Worm (Caenorhabditis elegans) whole organism, L3 larva: ENCODE results near the gene T23F11.11.

ENCODE experiments used
- ZK546.5 ChIP-seq: sonication (generic microtip); optimal IDR thresholded peaks from 2 replicates; lab custom pipeline; 2017; ENCODE audit warnings: missing biosample characterization, missing genetic modification characterization
- aly-2 ChIP-seq: fragments of 150-350 bp; optimal IDR thresholded peaks from 2 replicates; lab custom pipeline; 2014; ENCODE audit warnings: missing biosample characterization, missing genetic modification characterization
- ceh-16 ChIP-seq: sonication (generic microtip); optimal IDR thresholded peaks from 2 replicates; lab custom pipeline; 2017; ENCODE audit warnings: missing biosample characterization, missing genetic modification characterization
- ceh-28 ChIP-seq: fragments of 150-350 bp; optimal IDR thresholded peaks from 2 replicates; lab custom pipeline; 2014; ENCODE audit warnings: missing biosample characterization, missing genetic modification reagents, missing genetic modification characterization
- ceh-82 ChIP-seq: fragments of 150-350 bp; optimal IDR thresholded peaks from 2 replicates; lab custom pipeline; 2014; ENCODE audit warnings: missing biosample characterization, missing genetic modification characterization
- ceh-9 ChIP-seq: sonication (generic microtip); optimal IDR thresholded peaks from 2 replicates; lab custom pipeline; 2018; ENCODE audit warnings: missing biosample characterization, missing genetic modification characterization
- daf-12 ChIP-seq: fragments of 150-350 bp; optimal IDR thresholded peaks from 2 replicates; lab custom pipeline; 2014; ENCODE audit warnings: missing biosample characterization, missing genetic modification reagents, missing genetic modification characterization
- egl-27 ChIP-seq: sonication (generic microtip); optimal IDR thresholded peaks from 4 replicates; lab custom pipeline; 2017; ENCODE audit warnings: missing biosample characterization, missing genetic modification reagents, missing genetic modification characterization
- egl-5 ChIP-seq: fragments of 150-350 bp; optimal IDR thresholded peaks from 2 replicates; lab custom pipeline; 2017; ENCODE audit warnings: missing biosample characterization, missing genetic modification reagents, missing genetic modification characterization, inconsistent platforms
- elt-2 ChIP-seq: sonication (generic microtip); optimal IDR thresholded peaks from 2 replicates; lab custom pipeline; 2016; ENCODE audit warnings: missing genetic modification reagents, mild to moderate bottlenecking, missing genetic modification characterization, missing compliant biosample characterization
- elt-3 ChIP-seq, 3 experiments: fragments of 150-350 bp in 1 of 3; sonication (generic microtip) in 2 of 3; optimal IDR thresholded peaks; 2 replicates in 2 of 3; 4 replicates in 1 of 3; lab custom pipeline; 2014 to 2017; ENCODE audit warnings: missing biosample characterization in 3 of 3, missing genetic modification characterization in 3 of 3
- eor-1 ChIP-seq, 2 experiments: fragments of 150-350 bp; optimal IDR thresholded peaks; 2 replicates each; lab custom pipeline; 2014 to 2018; ENCODE audit warnings: missing biosample characterization in 2 of 2, missing genetic modification characterization in 2 of 2
- fkh-10 ChIP-seq: sonication (generic microtip); optimal IDR thresholded peaks from 2 replicates; lab custom pipeline; 2017; ENCODE audit warnings: missing biosample characterization, missing genetic modification reagents, missing genetic modification characterization
- fos-1 ChIP-seq: fragments of 150-350 bp; optimal IDR thresholded peaks from 2 replicates; lab custom pipeline; 2014; ENCODE audit warnings: missing biosample characterization, missing genetic modification characterization
- hmg-11 ChIP-seq: sonication (generic microtip); optimal IDR thresholded peaks from 2 replicates; lab custom pipeline; 2016; ENCODE audit warnings: missing genetic modification characterization, missing compliant biosample characterization
- jun-1 ChIP-seq: fragments of 150-350 bp; optimal IDR thresholded peaks from 2 replicates; lab custom pipeline; 2014; ENCODE audit warnings: missing biosample characterization, missing genetic modification reagents, missing genetic modification characterization
- lin-15B ChIP-seq: fragments of 150-350 bp; optimal IDR thresholded peaks from 2 replicates; lab custom pipeline; 2014; ENCODE audit warnings: missing biosample characterization, missing genetic modification characterization
- lin-39 ChIP-seq: fragments of 150-350 bp; optimal IDR thresholded peaks from 2 replicates; lab custom pipeline; 2018; ENCODE audit warnings: missing biosample characterization, missing genetic modification reagents, missing genetic modification characterization
- lsy-12 ChIP-seq: sonication (generic microtip); optimal IDR thresholded peaks from 2 replicates; lab custom pipeline; 2016; ENCODE audit warnings: mild to moderate bottlenecking, missing genetic modification characterization, missing compliant biosample characterization
- mml-1 ChIP-seq: fragments of 150-350 bp; sonication (generic microtip); optimal IDR thresholded peaks from 3 replicates; lab custom pipeline; 2014; ENCODE audit warnings: missing biosample characterization, missing genetic modification characterization
- nfya-1 ChIP-seq: sonication (generic microtip); optimal IDR thresholded peaks from 2 replicates; lab custom pipeline; 2017; ENCODE audit warnings: missing genetic modification characterization, mild to moderate bottlenecking, missing compliant biosample characterization, antibody characterized with exemption, moderate library complexity; ENCODE audit not compliant: insufficient read depth
- nhr-11 ChIP-seq: fragments of 150-350 bp; optimal IDR thresholded peaks from 2 replicates; lab custom pipeline; 2014; ENCODE audit warnings: missing biosample characterization, missing genetic modification characterization
- nhr-12 ChIP-seq: fragments of 150-350 bp; optimal IDR thresholded peaks from 2 replicates; lab custom pipeline; 2014; ENCODE audit warnings: missing biosample characterization, missing genetic modification characterization
- nhr-23 ChIP-seq: fragments of 150-350 bp; optimal IDR thresholded peaks from 2 replicates; lab custom pipeline; 2014; ENCODE audit warnings: missing biosample characterization, missing genetic modification reagents, missing genetic modification characterization
- nhr-237 ChIP-seq: fragments of 150-350 bp; optimal IDR thresholded peaks from 2 replicates; lab custom pipeline; 2014; ENCODE audit warnings: missing biosample characterization, missing genetic modification characterization
- nhr-25 ChIP-seq: sonication (generic microtip); optimal IDR thresholded peaks from 2 replicates; lab custom pipeline; 2017; ENCODE audit warnings: missing biosample characterization, missing genetic modification characterization
- nhr-43 ChIP-seq: sonication (generic microtip); optimal IDR thresholded peaks from 2 replicates; lab custom pipeline; 2016; ENCODE audit warnings: mild to moderate bottlenecking, missing genetic modification characterization, missing compliant biosample characterization; ENCODE audit not compliant: poor library complexity, severe bottlenecking
- nhr-67 ChIP-seq: fragments of 150-350 bp; optimal IDR thresholded peaks from 2 replicates; lab custom pipeline; 2014; ENCODE audit warnings: missing biosample characterization, missing genetic modification characterization
- nhr-77 ChIP-seq: fragments of 150-350 bp; optimal IDR thresholded peaks from 2 replicates; lab custom pipeline; 2014; ENCODE audit warnings: missing biosample characterization, missing genetic modification characterization
- pha-4 ChIP-seq: fragments of 150-350 bp; optimal IDR thresholded peaks from 2 replicates; lab custom pipeline; 2014; ENCODE audit warnings: missing biosample characterization, missing genetic modification reagents, missing genetic modification characterization
- pqm-1 ChIP-seq: fragments of 150-350 bp; optimal IDR thresholded peaks from 2 replicates; lab custom pipeline; 2017; ENCODE audit warnings: missing biosample characterization, missing genetic modification characterization, inconsistent platforms
- sea-2 ChIP-seq: fragments of 150-350 bp; sonication (generic microtip); optimal IDR thresholded peaks from 4 replicates; lab custom pipeline; 2014; ENCODE audit warnings: missing biosample characterization, missing genetic modification reagents, missing genetic modification characterization
- tbx-2 ChIP-seq: sonication (generic microtip); optimal IDR thresholded peaks from 2 replicates; lab custom pipeline; 2016; ENCODE audit warnings: mild to moderate bottlenecking, missing genetic modification characterization, missing compliant biosample characterization
- unc-39 ChIP-seq: sonication (generic microtip); optimal IDR thresholded peaks from 4 replicates; lab custom pipeline; 2017; ENCODE audit warnings: missing biosample characterization, missing genetic modification characterization
- zag-1 ChIP-seq: fragments of 150-350 bp; optimal IDR thresholded peaks from 2 replicates; lab custom pipeline; 2014; ENCODE audit warnings: missing biosample characterization, missing genetic modification characterization

T23F11.11 gene

ce11 chrIII:4671949-4672348 is 558 bp upstream of the T23F11.11 start, which contains the start of gene srg-13:
srg-13 (plus strand) TSS chrIII:4672249.
- TF ChIP-seq nhr-67 (tag; lab: Kevin White, UChicago) (no peak), elt-3 (tag; optimal IDR thresholded peaks at IDR 0.05; lab: Kevin White, UChicago) (no peak), ceh-28 (tag; lab: Kevin White, UChicago) (no peak), fos-1 (tag; lab: Kevin White, UChicago) (no peak), nfya-1 (tag; lab: Kevin White, UChicago) (no peak), zag-1 (no peak), ZK546.5 (tag; lab: Kevin White, UChicago) (no peak), jun-1 (tag; lab: Kevin White, UChicago) (no peak), unc-39 (tag; lab: Kevin White, UChicago) (no peak), aly-2 (tag; lab: Kevin White, UChicago) (no peak), nhr-11 (tag; lab: Kevin White, UChicago) (no peak), tbx-2 (tag; lab: Kevin White, UChicago) (no peak), nhr-43 (tag; lab: Kevin White, UChicago) (no peak)

ce11 chrIII:4668073-4668472 is 3.3 kb downstream of the T23F11.11 start:
- TF ChIP-seq lin-15B (tag; lab: Kevin White, UChicago) (no peak), pqm-1 (tag; lab: Kevin White, UChicago) (peak; percentile 66), egl-27 (tag; lab: Kevin White, UChicago) (no peak), nhr-77 (tag; lab: Kevin White, UChicago) (no peak), zag-1 (no peak), fkh-10 (GFP tag; lab: Kevin White, UChicago) (no peak), jun-1 (tag; lab: Kevin White, UChicago) (no peak), elt-2 (tag; lab: Kevin White, UChicago) (peak; percentile 62), pha-4 (tag; lab: Kevin White, UChicago) (peak; percentile 66), daf-12 (tag; lab: Kevin White, UChicago) (no peak), nhr-12 (tag; lab: Kevin White, UChicago) (no peak)

- TF ChIP-seq nhr-25 (tag; lab: Kevin White, UChicago) = peak; percentile 78
- no peak for TF ChIP-seq ceh-82 (tag; lab: Kevin White, UChicago)
- TF ChIP-seq elt-3 (tag; optimal IDR thresholded peaks at IDR 0.05; lab: Kevin White, UChicago) = no peak
- no peak for TF ChIP-seq ceh-9
- peak; percentile 4 for TF ChIP-seq pha-4 (tag; lab: Kevin White, UChicago)
- peak; percentile 65 for TF ChIP-seq lin-39 (tag; lab: Kevin White, UChicago)
- no peak for TF ChIP-seq fkh-10 (GFP tag; lab: Kevin White, UChicago)
- TF ChIP-seq fos-1 (tag; lab: Kevin White, UChicago) = no peak
- TF ChIP-seq lsy-12 (tag; lab: Kevin White, UChicago) = peak; percentile 35
- TF ChIP-seq ZK546.5 (tag; lab: Kevin White, UChicago) = no peak
- TF ChIP-seq nhr-11 (tag; lab: Kevin White, UChicago) = no peak
- no peak for TF ChIP-seq mml-1 (tag; lab: Kevin White, UChicago)
- TF ChIP-seq nhr-23 = peak; percentile 38
- TF ChIP-seq hmg-11 (tag; lab: Kevin White, UChicago) = peak; percentile 86
- TF ChIP-seq nhr-43 (tag; lab: Kevin White, UChicago) = peak; percentile 1
- TF ChIP-seq jun-1 (tag; lab: Kevin White, UChicago) = peak; percentile 22
- no peak for TF ChIP-seq eor-1 (tag; optimal IDR thresholded peaks at IDR 0.05; lab: Kevin White, UChicago)
- no peak for TF ChIP-seq egl-27 (tag; lab: Kevin White, UChicago)
- TF ChIP-seq tbx-2 (tag; lab: Kevin White, UChicago) = peak; percentile 48
- TF ChIP-seq unc-39 (tag; lab: Kevin White, UChicago) = no peak
- no peak for TF ChIP-seq nhr-67 (tag; lab: Kevin White, UChicago)
- TF ChIP-seq nfya-1 (tag; lab: Kevin White, UChicago) = peak; percentile 62
- TF ChIP-seq ceh-16 (tag; lab: Kevin White, UChicago) = no peak
- TF ChIP-seq sea-2 = peak; percentile 39
- peak; percentile 48 for TF ChIP-seq lin-15B (tag; lab: Kevin White, UChicago)
- peak; percentile 34 for TF ChIP-seq egl-5 (tag; lab: Kevin White, UChicago)
- no peak for TF ChIP-seq nhr-237 (tag; lab: Kevin White, UChicago)
These were observed 4.5 kb downstream of the T23F11.11 start for ce11 chrIII:4666753-4667400.
